Fruit fly (Drosophila melanogaster): ENCODE results near the gene jv.
A peak's percentile ranks its signal among the peaks of the same experiment; 100 is the strongest.

DNA sequence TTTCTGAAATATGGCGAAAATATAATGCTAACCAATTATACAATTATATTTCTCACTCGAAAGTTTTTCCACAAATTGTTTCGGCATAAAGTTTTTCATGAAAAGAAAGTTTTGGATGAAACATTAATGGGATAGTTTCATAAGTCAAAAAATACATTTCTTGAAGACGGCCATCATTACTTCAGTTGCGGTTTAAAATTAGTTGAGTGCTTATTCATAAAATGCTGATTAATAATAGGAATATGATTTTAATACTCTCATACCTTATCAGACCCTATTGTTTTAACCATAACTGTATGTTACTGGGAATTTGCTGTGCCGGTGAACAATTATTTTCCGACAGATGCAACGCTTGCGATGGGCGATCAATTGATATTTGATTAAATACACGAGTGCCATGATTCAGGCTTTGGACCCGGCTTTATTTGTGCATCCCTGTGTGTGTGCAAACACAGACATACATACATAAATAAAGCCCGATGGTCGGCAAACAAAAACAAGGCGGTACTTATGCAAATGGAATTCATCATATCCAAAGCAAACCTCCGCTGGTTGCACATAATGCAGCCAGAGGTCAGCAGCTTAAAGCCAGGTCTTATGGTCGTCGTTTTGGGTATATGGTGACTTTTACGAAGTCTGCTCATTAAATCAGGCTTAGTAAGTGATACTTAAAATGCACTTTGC lies 35.1 kb downstream of the jv start:
- TF ChIP-seq CG15336 (GFP tag; IDR thresholded peaks at IDR 0.05) = no peak
- TF ChIP-seq CG3032 (tag; optimal IDR thresholded peaks at IDR 0.05) = no peak
- TF ChIP-seq Sox102F (GFP tag; optimal IDR thresholded peaks at IDR 0.05) = peak; percentile 21
- TF ChIP-seq dsx (GFP tag; optimal IDR thresholded peaks at IDR 0.05; ENCODE audit: poor library complexity, severe bottlenecking) = no peak
- TF ChIP-seq CG6276 (GFP tag; optimal IDR thresholded peaks at IDR 0.05) = no peak
- TF ChIP-seq CG6808 (GFP tag; optimal IDR thresholded peaks at IDR 0.05) = no peak
- no peak for TF ChIP-seq CG3919 (GFP tag; optimal IDR thresholded peaks at IDR 0.05)
- no peak for TF ChIP-seq salr (GFP tag; optimal IDR thresholded peaks at IDR 0.05)
- TF ChIP-seq net (GFP tag; optimal IDR thresholded peaks at IDR 0.05) = no peak
- no peak for TF ChIP-seq CG4318 (GFP tag; optimal IDR thresholded peaks at IDR 0.05)
- no peak for TF ChIP-seq CG11294 (GFP tag; IDR thresholded peaks at IDR 0.05)
- no peak for TF ChIP-seq Gug (GFP tag; IDR thresholded peaks at IDR 0.05)
